Fruit fly (Drosophila melanogaster): ENCODE data around the gene CG31099.

CG31099 gene

dm6 chr3R:25310843-25311242 is at the start of gene CG31099:
Gene CG31099, minus strand, starts transcription at chr3R:25310943.
- TF ChIP-seq CTCF (optimal IDR thresholded peaks at IDR 0.05): no peak
- TF ChIP-seq CG8478 (optimal IDR thresholded peaks at IDR 0.05): no peak

DNA sequence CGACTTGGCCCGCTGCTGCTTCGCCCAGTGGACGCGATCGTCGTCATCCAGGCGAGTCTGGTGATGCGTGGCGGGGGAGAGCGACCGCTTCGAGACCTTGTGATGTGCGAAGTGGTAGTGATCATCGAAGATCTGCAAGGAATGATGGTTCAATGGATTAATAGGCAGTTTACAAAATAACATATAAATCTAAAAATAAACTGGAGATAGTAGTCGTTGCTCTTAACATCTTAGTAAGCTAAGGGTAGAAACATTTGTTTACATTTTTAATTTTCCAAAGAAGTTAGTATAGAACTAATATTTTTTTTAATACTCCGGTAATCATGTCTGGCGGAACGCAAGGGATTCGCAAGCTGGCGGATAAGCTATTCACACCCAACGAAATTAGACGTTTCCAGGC is 47.2 kb upstream of the CG31099 start, which contains the start of gene ND-49L:
TSS of gene ND-49L (plus strand) at position 301 of the 400 bp plus-strand sequence.
- TF ChIP-seq CG8478 (optimal IDR thresholded peaks at IDR 0.05) (no peak), CTCF (optimal IDR thresholded peaks at IDR 0.05) (no peak)

dm6 chr3R:25346899-25347298 is 36.2 kb upstream of the CG31099 start, which contains the start of gene tobi:
Gene tobi, minus strand, starts transcription at chr3R:25346921.
- TF ChIP-seq CTCF (optimal IDR thresholded peaks at IDR 0.05) (no peak), CG8478 (optimal IDR thresholded peaks at IDR 0.05) (no peak)

DNA sequence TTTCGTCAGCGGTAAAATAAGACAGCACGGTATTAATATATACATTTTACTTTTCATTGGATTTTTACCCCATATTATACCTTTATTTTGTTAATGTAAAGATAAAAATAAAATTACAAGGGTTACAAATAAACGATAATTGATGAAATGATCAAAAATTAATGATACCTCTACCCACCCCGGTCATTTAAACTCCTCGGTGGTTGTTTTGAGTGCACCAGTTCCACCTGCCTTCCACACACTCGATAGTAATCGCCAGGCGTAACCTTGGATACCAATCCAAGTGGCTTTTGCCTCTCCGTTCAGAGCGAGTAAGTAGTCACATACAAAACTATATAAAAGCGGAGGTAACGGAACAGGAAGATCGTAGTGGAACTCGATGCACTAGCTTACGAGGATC is 29.2 kb upstream of the CG31099 start, which contains the start of gene rha:
TSS of gene rha (plus strand) at position 301 of the 400 bp plus-strand sequence.
- TF ChIP-seq CTCF (optimal IDR thresholded peaks at IDR 0.05) (no peak), CG8478 (optimal IDR thresholded peaks at IDR 0.05) (no peak)

DNA sequence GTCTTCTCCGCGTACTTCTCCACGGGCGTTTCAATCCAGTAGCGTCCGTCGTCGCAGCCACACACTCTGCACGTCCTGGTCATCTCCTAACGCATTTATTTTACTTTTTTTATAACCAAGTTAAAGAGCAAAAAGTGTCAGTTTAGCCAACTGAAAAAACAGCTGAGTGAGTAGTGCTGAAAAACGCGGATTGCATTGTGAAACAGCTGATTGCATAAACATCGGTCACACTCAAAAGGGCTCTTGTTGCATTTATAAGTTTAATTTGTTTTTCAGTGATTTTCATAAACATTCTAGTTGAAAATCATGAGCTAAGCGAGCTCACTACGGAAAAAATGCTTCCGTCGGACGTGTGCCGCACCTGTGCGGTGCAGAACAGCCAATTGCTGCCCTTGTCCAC is 24.3 kb upstream of the CG31099 start, which contains the start of the genes CG10669 and CG11902:
TSS of gene CG10669 (minus strand) at position 179 of the 400 bp plus-strand sequence.
TSS of gene CG11902 (plus strand) at position 193 of the 400 bp plus-strand sequence.
- no peak for TF ChIP-seq CTCF (optimal IDR thresholded peaks at IDR 0.05)
- TF ChIP-seq CG8478 (optimal IDR thresholded peaks at IDR 0.05): no peak

- TF ChIP-seq CG8478 (optimal IDR thresholded peaks at IDR 0.05) (no peak), CTCF (optimal IDR thresholded peaks at IDR 0.05) (no peak)
Observed at dm6 chr3R:25331103-25331502, 20.4 kb upstream of the CG31099 start, which contains the start of gene CHKov2. Gene CHKov2, minus strand, starts transcription at chr3R:25331203.

DNA sequence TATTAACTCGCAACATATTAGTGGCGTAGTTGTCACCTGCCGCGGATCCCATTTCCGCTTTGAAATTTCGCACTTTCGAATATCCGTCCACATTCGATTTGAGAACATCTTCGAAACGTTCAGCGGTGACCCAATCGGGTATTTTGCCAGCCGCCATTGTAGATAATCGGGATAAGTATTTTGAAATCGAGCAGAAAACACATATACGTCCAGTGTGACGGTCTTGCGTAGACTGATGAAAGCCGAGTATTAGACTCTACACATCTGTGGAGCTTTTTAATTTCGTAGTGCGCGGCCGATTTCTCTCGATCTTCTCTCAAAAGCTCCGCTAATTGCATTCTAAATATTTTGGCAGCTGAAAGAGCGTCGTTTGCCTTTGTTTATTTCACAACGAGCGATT is 18.3 kb upstream of the CG31099 start, which contains the start of gene CHKov1:
TSS of gene CHKov1 (minus strand) at position 238 of the 400 bp plus-strand sequence.
- no peak for TF ChIP-seq CG8478 (optimal IDR thresholded peaks at IDR 0.05)

DNA sequence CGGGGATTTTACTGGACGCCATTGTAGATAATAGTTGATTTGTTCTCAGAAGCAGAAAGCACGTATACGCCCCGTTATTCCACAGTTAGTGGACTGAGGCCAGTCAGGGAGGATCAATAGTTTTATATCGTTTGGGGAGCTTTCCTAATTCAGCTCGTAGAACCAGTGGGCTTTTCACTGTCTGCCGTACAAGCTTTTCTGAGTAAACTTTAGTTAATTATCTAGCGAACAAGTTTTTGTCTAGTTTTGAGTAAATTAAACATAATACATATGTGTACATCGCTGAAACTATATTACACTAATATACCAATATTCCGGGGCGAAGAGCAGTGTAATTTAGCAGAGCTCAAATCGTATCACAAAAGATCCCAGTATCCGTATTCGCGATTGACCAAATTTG is 11.9 kb upstream of the CG31099 start, which contains the start of gene CG10562:
TSS of gene CG10562 (minus strand) at position 101 of the 400 bp plus-strand sequence.
- TF ChIP-seq CTCF (optimal IDR thresholded peaks at IDR 0.05): no peak
- TF ChIP-seq CG8478 (optimal IDR thresholded peaks at IDR 0.05): no peak

dm6 chr3R:25321681-25322080 is 10.9 kb upstream of the CG31099 start:
- TF ChIP-seq CTCF (optimal IDR thresholded peaks at IDR 0.05) (no peak), CG8478 (optimal IDR thresholded peaks at IDR 0.05) (no peak)

dm6 chr3R:25320898-25321297 is 10.2 kb upstream of the CG31099 start:
- TF ChIP-seq CG8478 (optimal IDR thresholded peaks at IDR 0.05) (no peak), CTCF (optimal IDR thresholded peaks at IDR 0.05) (no peak)

DNA sequence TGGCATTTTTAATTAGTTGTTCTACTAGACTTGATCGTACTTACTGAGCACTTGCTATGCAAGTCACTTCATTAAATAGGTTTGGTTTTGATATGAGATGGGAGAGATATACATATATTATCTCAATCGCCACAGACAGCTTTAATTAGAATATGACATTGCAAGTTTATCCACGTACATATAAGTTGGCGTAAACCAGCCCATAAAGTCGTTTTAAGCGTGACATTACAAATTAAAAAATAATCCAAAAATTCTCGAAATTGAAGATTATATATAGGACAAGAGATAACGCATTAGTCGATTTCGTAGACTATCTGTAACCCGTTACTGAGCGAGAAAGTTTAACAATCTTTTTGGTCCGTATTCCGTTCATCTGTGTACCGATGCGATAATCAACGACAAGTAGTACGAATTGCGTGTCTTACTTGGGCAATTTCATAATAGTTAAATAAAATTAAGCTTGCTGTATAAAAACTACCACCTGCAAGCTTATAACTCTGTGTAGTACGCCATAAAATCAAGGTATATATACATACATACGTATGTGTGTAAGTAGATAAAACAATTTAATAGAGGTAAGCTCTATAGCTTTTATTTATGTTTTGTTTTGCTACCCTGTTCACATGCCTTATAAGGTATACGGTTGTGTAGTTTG is 9.4 kb upstream of the CG31099 start, which contains the start of gene CG10560:
TSS of gene CG10560 (minus strand) at position 51 of the 655 bp plus-strand sequence.
- no peak for TF ChIP-seq CTCF (optimal IDR thresholded peaks at IDR 0.05)
- TF ChIP-seq CG8478 (optimal IDR thresholded peaks at IDR 0.05): no peak

DNA sequence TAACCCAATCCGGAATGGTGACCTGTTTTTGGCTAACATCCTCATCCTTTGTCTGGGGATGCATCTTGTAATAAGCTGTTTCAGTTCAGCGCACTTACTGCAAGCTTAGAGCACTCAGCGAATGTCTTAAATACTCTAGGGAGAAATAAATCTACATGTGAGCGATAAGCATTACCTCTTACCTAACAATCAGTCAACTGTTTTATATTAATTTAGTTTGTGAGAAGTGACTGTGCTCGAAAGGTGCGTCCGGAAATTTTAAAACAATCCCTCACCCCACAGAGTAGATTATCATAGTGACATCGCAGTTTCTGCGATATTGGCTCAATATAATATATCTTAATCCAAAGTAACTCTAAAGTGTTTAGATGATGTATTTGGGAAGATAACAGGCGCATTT is 7.3 kb upstream of the CG31099 start, which contains the start of gene CG10553:
TSS of gene CG10553 (minus strand) at position 101 of the 400 bp plus-strand sequence.
- TF ChIP-seq CTCF (optimal IDR thresholded peaks at IDR 0.05): no peak
- TF ChIP-seq CG8478 (optimal IDR thresholded peaks at IDR 0.05): no peak

DNA sequence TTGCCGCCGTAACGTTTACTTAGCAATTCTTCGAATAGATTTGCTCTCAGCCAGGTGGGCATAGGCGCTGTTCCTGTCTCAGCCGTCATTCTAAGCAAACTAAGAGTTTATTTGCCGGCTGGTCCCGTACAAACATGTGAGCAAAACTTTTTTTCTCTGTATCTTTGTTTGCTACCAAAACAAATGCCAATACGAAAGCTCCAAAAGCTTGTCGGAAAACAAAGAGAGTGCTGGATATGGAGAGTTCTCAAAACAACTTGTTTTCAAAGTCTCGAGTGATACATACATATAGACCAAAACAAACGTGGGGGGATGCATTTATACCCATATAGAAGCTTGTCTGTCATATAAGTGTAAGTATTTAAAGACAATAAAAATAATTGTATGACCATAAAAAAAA is 5.3 kb upstream of the CG31099 start, which contains the start of gene CG10559:
TSS of gene CG10559 (minus strand) at position 101 of the 400 bp plus-strand sequence.
- no peak for TF ChIP-seq CTCF (optimal IDR thresholded peaks at IDR 0.05)
- no peak for TF ChIP-seq CG8478 (optimal IDR thresholded peaks at IDR 0.05)

dm6 chr3R:25313771-25314170 is 3.0 kb upstream of the CG31099 start, which contains the start of gene CG31087:
Gene CG31087, minus strand, starts transcription at chr3R:25313833.
- TF ChIP-seq CG8478 (optimal IDR thresholded peaks at IDR 0.05) (no peak), CTCF (optimal IDR thresholded peaks at IDR 0.05) (no peak)

dm6 chr3R:25312583-25312982 is 1.8 kb upstream of the CG31099 start:
- no peak for TF ChIP-seq CG8478 (optimal IDR thresholded peaks at IDR 0.05)
- TF ChIP-seq CTCF (optimal IDR thresholded peaks at IDR 0.05): peak; percentile 69 to 78

DNA sequence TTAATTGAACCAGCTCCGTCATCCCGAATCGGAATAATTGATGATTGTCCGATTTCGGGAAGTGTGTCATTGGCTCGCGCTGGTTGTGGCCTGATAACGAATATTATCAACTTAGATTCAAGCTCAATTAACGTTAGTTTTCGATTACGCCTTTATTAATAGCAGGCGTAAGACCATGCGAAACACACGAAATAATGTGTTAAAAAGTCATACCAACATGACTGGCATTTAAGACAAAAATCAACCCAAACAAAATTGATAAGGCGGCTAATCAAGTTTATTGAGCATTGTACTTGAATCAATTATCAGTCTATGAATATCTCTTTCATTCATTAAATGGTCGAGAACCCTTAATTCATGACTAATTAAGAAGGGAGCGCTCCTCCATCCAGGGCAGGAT is 1.6 kb downstream of the CG31099 start:
- TF ChIP-seq CG8478 (optimal IDR thresholded peaks at IDR 0.05) (no peak), CTCF (optimal IDR thresholded peaks at IDR 0.05) (no peak)

Measured in S2 (cell line).